Worm (Caenorhabditis elegans) whole organism, L4/young adult: Measurements from ENCODE around the gene K05F1.14.

Source experiments
- W03F9.2 ChIP-seq: fragments of 150-350 bp; optimal IDR thresholded peaks from 2 replicates; lab custom pipeline; 2014; ENCODE audit warnings: missing biosample characterization, missing genetic modification characterization
- dao-5 ChIP-seq: sonication (generic microtip); optimal IDR thresholded peaks from 2 replicates; lab custom pipeline; 2016; ENCODE audit warnings: missing genotype, missing genetic modification characterization, moderate library complexity, missing compliant biosample characterization
- him-1 ChIP-seq: sonication (generic microtip); optimal IDR thresholded peaks from 2 replicates; lab custom pipeline; 2016; ENCODE audit warnings: missing genotype, missing genetic modification reagents, missing genetic modification characterization, missing compliant biosample characterization

ce11 chrII:5835146-5835545 lies 42.8 kb upstream of the K05F1.14 start:
- TF ChIP-seq him-1 (tag; lab: Kevin White, UChicago) = no peak
- no peak for TF ChIP-seq W03F9.2 (tag; lab: Kevin White, UChicago)
- TF ChIP-seq dao-5 = no peak
